Worm (Caenorhabditis elegans) whole organism, L4 larva: Measurements from ENCODE around the gene C49C8.8.

Source experiments
- D1046.2 ChIP-seq: fragments of 200-800 bp; sonication (Bioruptor generic); IDR thresholded peaks from 2 replicates; pipeline ENCODE4 v1.3.6; 2022; ENCODE audit warnings: missing genetic modification characterization, missing compliant biosample characterization
- T26A8.4 ChIP-seq: fragments of 200-800 bp; sonication (Bioruptor generic); IDR thresholded peaks from 2 replicates; pipeline ENCODE4 v1.3.6; 2022; ENCODE audit warnings: missing genetic modification characterization, missing compliant biosample characterization
- Y105C5A.15 ChIP-seq: fragments of 200-800 bp; sonication (Bioruptor generic); IDR thresholded peaks from 2 replicates; pipeline ENCODE4 v1.3.6; 2022; ENCODE audit warnings: missing genetic modification characterization, missing compliant biosample characterization
- Y48G9A.11 ChIP-seq: fragments of 200-800 bp; sonication (Bioruptor generic); IDR thresholded peaks from 2 replicates; pipeline ENCODE4 v1.3.6; 2022; ENCODE audit warnings: missing genetic modification reagents, missing genetic modification characterization, missing compliant biosample characterization
- Y75B8A.6 ChIP-seq: fragments of 200-800 bp; sonication (Bioruptor generic); IDR thresholded peaks from 2 replicates; pipeline ENCODE4 v1.3.6; 2022; ENCODE audit warnings: missing genetic modification reagents, missing genetic modification characterization, missing compliant biosample characterization
- ZK337.2 ChIP-seq: fragments of 200-800 bp; sonication (Bioruptor generic); IDR thresholded peaks from 2 replicates; pipeline ENCODE4 v1.3.6; 2022; ENCODE audit warnings: missing genetic modification reagents, missing genetic modification characterization, missing compliant biosample characterization
- ZK546.5 ChIP-seq, 2 experiments: sonication (generic microtip); optimal IDR thresholded peaks; 2 replicates each; lab custom pipeline; 2017; ENCODE audit warnings: missing biosample characterization in 2 of 2, missing genetic modification characterization in 2 of 2
- aha-1 ChIP-seq: fragments of 150-350 bp; peaks from one replicate; lab custom pipeline; 2014; ENCODE audit warnings: missing biosample characterization, missing genetic modification characterization
- aly-2 ChIP-seq: sonication (generic microtip); optimal IDR thresholded peaks from 2 replicates; lab custom pipeline; 2018; ENCODE audit warnings: missing biosample characterization, missing genetic modification characterization
- ama-1 ChIP-seq: fragments of 150-350 bp; optimal IDR thresholded peaks from 2 replicates; lab custom pipeline; 2014; ENCODE audit warnings: inconsistent platforms, mixed read lengths
- ceh-44 ChIP-seq: fragments of 200-800 bp; sonication (Bioruptor generic); IDR thresholded peaks from 2 replicates; pipeline ENCODE4 v1.3.6; 2022; ENCODE audit warnings: missing genetic modification reagents, missing genetic modification characterization, missing compliant biosample characterization
- daf-16 ChIP-seq, 3 experiments: sonication (generic microtip); optimal IDR thresholded peaks; 2 replicates each; lab custom pipeline; 2016 to 2017; ENCODE audit warnings: missing genetic modification characterization in 3 of 3, missing genetic modification reagents in 3 of 3, mild to moderate bottlenecking in 2 of 3, missing compliant biosample characterization in 2 of 3, missing biosample characterization in 1 of 3, moderate library complexity in 1 of 3
- dmd-6 ChIP-seq: fragments of 200-800 bp; sonication (Bioruptor generic); IDR thresholded peaks from 2 replicates; pipeline ENCODE4 v1.3.6; 2022; ENCODE audit warnings: missing genetic modification reagents, missing genetic modification characterization, missing compliant biosample characterization
- dmd-9 ChIP-seq: fragments of 200-800 bp; sonication (Bioruptor generic); IDR thresholded peaks from 2 replicates; pipeline ENCODE4 v1.3.6; 2022; ENCODE audit warnings: missing genetic modification reagents, missing genetic modification characterization, missing compliant biosample characterization
- dpl-1 ChIP-seq: fragments of 150-350 bp; optimal IDR thresholded peaks from 2 replicates; lab custom pipeline; 2014; ENCODE audit warnings: missing biosample characterization, missing genetic modification reagents, missing genetic modification characterization
- dve-1 ChIP-seq: sonication (generic microtip); optimal IDR thresholded peaks from 2 replicates; lab custom pipeline; 2017; ENCODE audit warnings: antibody characterized with exemption, mild to moderate bottlenecking, missing genetic modification characterization, missing compliant biosample characterization; ENCODE audit not compliant: insufficient read depth
- egl-27 ChIP-seq: sonication (generic microtip); optimal IDR thresholded peaks from 3 replicates; lab custom pipeline; 2017; ENCODE audit warnings: missing biosample characterization, missing genetic modification reagents, missing genetic modification characterization
- egl-43 ChIP-seq: fragments of 200-800 bp; sonication (Bioruptor generic); IDR thresholded peaks from 2 replicates; pipeline ENCODE4 v1.3.6; 2022; ENCODE audit warnings: missing genetic modification reagents, missing genetic modification characterization, missing compliant biosample characterization
- fkh-10 ChIP-seq: fragments of 150-350 bp; optimal IDR thresholded peaks from 2 replicates; lab custom pipeline; 2014; ENCODE audit warnings: missing biosample characterization, missing genetic modification reagents, missing genetic modification characterization
- hif-1 ChIP-seq, 2 experiments: sonication (generic microtip); optimal IDR thresholded peaks; 2 replicates each; lab custom pipeline; 2016 to 2017; ENCODE audit warnings: missing compliant biosample characterization in 2 of 2, missing genetic modification characterization in 2 of 2, missing genetic modification reagents in 2 of 2, missing genotype in 2 of 2, mild to moderate bottlenecking in 1 of 2
- hlh-11 ChIP-seq: fragments of 200-800 bp; sonication (Bioruptor generic); optimal IDR thresholded peaks from 2 replicates; lab custom pipeline; 2018; ENCODE audit warnings: mild to moderate bottlenecking, missing genetic modification characterization, missing compliant biosample characterization
- hlh-30 ChIP-seq: sonication (generic microtip); optimal IDR thresholded peaks from 2 replicates; lab custom pipeline; 2017; ENCODE audit warnings: antibody characterized with exemption, mild to moderate bottlenecking, missing genetic modification characterization, missing compliant biosample characterization; ENCODE audit not compliant: insufficient read depth
- hmg-1.1 ChIP-seq: fragments of 200-800 bp; sonication (Bioruptor generic); IDR thresholded peaks from 2 replicates; pipeline ENCODE4 v1.3.6; 2022; ENCODE audit warnings: missing genetic modification reagents, missing genetic modification characterization, missing compliant biosample characterization
- lin-39 ChIP-seq: fragments of 150-350 bp; optimal IDR thresholded peaks from 2 replicates; lab custom pipeline; 2014; ENCODE audit warnings: missing biosample characterization, missing genetic modification reagents, missing genetic modification characterization
- lir-3 ChIP-seq: sonication (generic microtip); optimal IDR thresholded peaks from 2 replicates; lab custom pipeline; 2016; ENCODE audit warnings: mild to moderate bottlenecking, missing genetic modification characterization, missing compliant biosample characterization
- lsy-2 ChIP-seq, 2 experiments: fragments of 150-350 bp in 1 of 2; sonication (generic microtip) in 1 of 2; optimal IDR thresholded peaks; 2 replicates each; lab custom pipeline; 2014 to 2017; ENCODE audit warnings: missing biosample characterization in 2 of 2, missing genetic modification characterization in 2 of 2
- madf-5 ChIP-seq, 2 experiments: fragments of 200-800 bp; sonication (Bioruptor generic); IDR thresholded peaks; 2 replicates each; pipeline ENCODE4 v1.3.6; 2022; ENCODE audit warnings: missing compliant biosample characterization in 2 of 2, missing genetic modification characterization in 2 of 2
- mdl-1 ChIP-seq, 2 experiments: fragments of 150-350 bp in 1 of 2; sonication (generic microtip) in 1 of 2; optimal IDR thresholded peaks; 2 replicates each; lab custom pipeline; 2014 to 2017; ENCODE audit warnings: missing biosample characterization in 2 of 2, missing genetic modification characterization in 2 of 2
- mdt-29 ChIP-seq: fragments of 200-800 bp; sonication (Bioruptor generic); IDR thresholded peaks from 2 replicates; pipeline ENCODE4 v1.3.6; 2022; ENCODE audit warnings: missing genetic modification reagents, missing genetic modification characterization, missing compliant biosample characterization
- mep-1 ChIP-seq: fragments of 150-350 bp; sonication (generic microtip); optimal IDR thresholded peaks from 3 replicates; lab custom pipeline; 2014; ENCODE audit warnings: missing biosample characterization, missing genetic modification characterization
- mes-2 ChIP-seq: sonication (generic microtip); optimal IDR thresholded peaks from 2 replicates; lab custom pipeline; 2016; ENCODE audit warnings: missing genotype, mild to moderate bottlenecking, missing genetic modification characterization, missing compliant biosample characterization; ENCODE audit not compliant: poor library complexity, severe bottlenecking
- mxl-3 ChIP-seq: fragments of 200-800 bp; sonication (Bioruptor generic); optimal IDR thresholded peaks from 2 replicates; lab custom pipeline; 2018; ENCODE audit warnings: mild to moderate bottlenecking, missing genetic modification characterization, missing compliant biosample characterization
- nhr-10 ChIP-seq: fragments of 150-350 bp; optimal IDR thresholded peaks from 2 replicates; lab custom pipeline; 2014; ENCODE audit warnings: missing biosample characterization, missing genetic modification characterization
- nhr-25 ChIP-seq: sonication (generic microtip); optimal IDR thresholded peaks from 2 replicates; lab custom pipeline; 2017; ENCODE audit warnings: missing genetic modification characterization, mild to moderate bottlenecking, missing compliant biosample characterization, antibody characterized with exemption, moderate library complexity, borderline replicate concordance; ENCODE audit not compliant: insufficient read depth
- nhr-28 ChIP-seq: fragments of 150-350 bp; optimal IDR thresholded peaks from 2 replicates; lab custom pipeline; 2014; ENCODE audit warnings: missing biosample characterization, missing genetic modification characterization
- nhr-6 ChIP-seq: fragments of 150-350 bp; optimal IDR thresholded peaks from 2 replicates; lab custom pipeline; 2014; ENCODE audit warnings: missing biosample characterization, missing genetic modification characterization
- php-3 ChIP-seq: fragments of 200-800 bp; sonication (Bioruptor generic); IDR thresholded peaks from 2 replicates; pipeline ENCODE4 v1.3.6; 2022; ENCODE audit warnings: missing genetic modification reagents, missing genetic modification characterization, missing compliant biosample characterization
- rbr-2 ChIP-seq: sonication (generic microtip); optimal IDR thresholded peaks from 2 replicates; lab custom pipeline; 2016; ENCODE audit warnings: missing genotype, missing genetic modification characterization, missing compliant biosample characterization
- set-16 ChIP-seq: fragments of 200-800 bp; sonication (Bioruptor generic); IDR thresholded peaks from 2 replicates; pipeline ENCODE4 v1.3.6; 2022; ENCODE audit warnings: missing genetic modification reagents, missing genetic modification characterization, missing compliant biosample characterization
- snpc-1.2 ChIP-seq: fragments of 200-800 bp; sonication (Bioruptor generic); IDR thresholded peaks from 2 replicates; pipeline ENCODE4 v1.3.6; 2022; ENCODE audit warnings: missing genetic modification reagents, missing genetic modification characterization, missing compliant biosample characterization
- snpc-4 ChIP-seq: fragments of 150-350 bp; optimal IDR thresholded peaks from 2 replicates; lab custom pipeline; 2014; ENCODE audit warnings: missing biosample characterization, missing genetic modification characterization
- unc-39 ChIP-seq: sonication (generic microtip); optimal IDR thresholded peaks from 2 replicates; lab custom pipeline; 2017; ENCODE audit warnings: missing biosample characterization, missing genetic modification characterization
- unc-62 ChIP-seq, 3 experiments: fragments of 150-350 bp in 1 of 3; sonication (generic microtip); optimal IDR thresholded peaks in 2 of 3; peaks in 1 of 3; 1 replicate in 1 of 3; 2 replicates in 2 of 3; lab custom pipeline; 2014 to 2017; ENCODE audit warnings: missing biosample characterization in 3 of 3, missing genetic modification characterization in 3 of 3, missing genetic modification reagents in 3 of 3, missing genotype in 1 of 3

Gene C49C8.8

DNA sequence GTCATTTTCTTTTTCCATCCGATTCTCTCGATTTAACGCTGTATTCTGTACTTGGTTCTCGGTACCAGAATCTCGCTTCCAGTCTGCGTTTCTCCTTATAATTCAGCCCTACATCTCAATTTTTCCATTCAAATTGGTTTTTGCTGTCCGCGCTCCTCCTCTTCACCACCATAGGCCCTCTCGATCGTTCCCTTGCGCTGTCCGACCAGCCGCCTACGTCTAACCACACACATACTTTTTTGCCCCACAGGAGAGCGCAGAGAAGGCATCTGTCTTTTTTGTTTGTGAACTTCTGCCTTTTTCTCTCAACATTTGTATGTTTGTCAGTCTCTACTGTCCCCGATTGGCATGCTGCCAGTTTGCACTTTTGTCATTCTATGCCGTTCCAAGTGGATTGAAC, 24.6 kb upstream of the C49C8.8 start, which contains the start of gene F42A9.11:
Gene F42A9.11, plus strand, starts transcription at position 310 of the 400 bp plus-strand sequence.
- TF ChIP-seq Y105C5A.15 (GFP tag; lab: Robert Waterston, UW) (no peak), hlh-11 (peak; percentile 66), ceh-44 (no peak), set-16 (0 out of 2 replicates have a peak, but pooled peaks have one; percentile 20), dpl-1 (GFP tag; lab: Kevin White, UChicago) (peak; percentile 9), lin-39 (tag; lab: Kevin White, UChicago) (no peak), dmd-9 (GFP tag; lab: Robert Waterston, UW) (no peak), lir-3 (no peak), dve-1 (tag; lab: Kevin White, UChicago) (peak; percentile 14), php-3 (GFP tag; lab: Robert Waterston, UW) (no peak), hlh-30 (tag; lab: Kevin White, UChicago) (peak; percentile 53), nhr-25 (peak; percentile 28), unc-39 (tag; lab: Kevin White, UChicago) (no peak), mes-2 (tag; lab: Kevin White, UChicago) (peak; percentile 53), mep-1 (peak; percentile 51), dmd-6 (GFP tag; lab: Robert Waterston, UW) (peak; percentile 16; the same call in 1 of the 2 replicates), T26A8.4 (GFP tag; lab: Robert Waterston, UW) (peak; percentile 51; the same call in 1 of the 2 replicates), lsy-2 (tag; optimal IDR thresholded peaks at IDR 0.05; lab: Kevin White, UChicago) (peak in 1 of 2 experiments; percentile 44), egl-27 (no peak), ama-1 (no peak), fkh-10 (GFP tag; lab: Kevin White, UChicago) (no peak), D1046.2 (GFP tag; lab: Robert Waterston, UW) (no peak), nhr-28 (tag; lab: Kevin White, UChicago) (peak; percentile 66), egl-43 (GFP tag; lab: Robert Waterston, UW) (peak; percentile 43; the same call in 1 of the 2 replicates), unc-62 (GFP tag; optimal IDR thresholded peaks at IDR 0.05 in 1 of 2; lab: Kevin White, UChicago) (peak in 1 of 2 experiments; percentile 79), unc-62 (tag; optimal IDR thresholded peaks at IDR 0.05; lab: Kevin White, UChicago) (no peak), Y48G9A.11 (GFP tag; lab: Robert Waterston, UW) (no peak), nhr-10 (tag; lab: Kevin White, UChicago) (no peak), mdl-1 (tag; optimal IDR thresholded peaks at IDR 0.05; lab: Kevin White, UChicago) (peak in 1 of 2 experiments; percentile 44), madf-5 (GFP tag; IDR thresholded peaks at IDR 0.05; lab: Robert Waterston, UW) (no peak), ZK546.5 (tag; optimal IDR thresholded peaks at IDR 0.05; lab: Kevin White, UChicago) (no peak), nhr-6 (tag; lab: Kevin White, UChicago) (peak; percentile 28), daf-16 (GFP tag; optimal IDR thresholded peaks at IDR 0.05; lab: Kevin White, UChicago) (no peak), daf-16 (tag; optimal IDR thresholded peaks at IDR 0.05; lab: Kevin White, UChicago) (peak; percentile 48), Y75B8A.6 (GFP tag; lab: Robert Waterston, UW) (no peak), snpc-4 (tag; lab: Kevin White, UChicago) (no peak), mxl-3 (peak; percentile 73), aha-1 (peak; percentile 89), hif-1 (tag; optimal IDR thresholded peaks at IDR 0.05; lab: Kevin White, UChicago) (no peak), ZK337.2 (GFP tag; lab: Robert Waterston, UW) (no peak), aly-2 (no peak), rbr-2 (tag; lab: Kevin White, UChicago) (peak; percentile 4), hmg-1.1 (peak; percentile 52; the same call in 1 of the 2 replicates), mdt-29 (GFP tag; lab: Robert Waterston, UW) (no peak), snpc-1.2 (GFP tag; lab: Robert Waterston, UW) (no peak)
